Fruit fly (Drosophila melanogaster): ENCODE measurements around the gene spi.

The spi gene

dm6 chr2L:19528308-19528707 is 48.8 kb downstream of the spi start (continued):
- peak; percentile 97 for TF ChIP-seq caup (GFP tag; optimal IDR thresholded peaks at IDR 0.05; ENCODE audit: severe bottlenecking)
- TF ChIP-seq Nf-YA (GFP tag; IDR thresholded peaks at IDR 0.05): peak; percentile 87
- TF ChIP-seq Adf1 (GFP tag; IDR thresholded peaks at IDR 0.05): peak; percentile 90
- peak; percentile 71 for TF ChIP-seq CG6654 (GFP tag; optimal IDR thresholded peaks at IDR 0.05)
- peak; percentile 89 for TF ChIP-seq Hr3 (GFP tag; optimal IDR thresholded peaks at IDR 0.05)
- TF ChIP-seq pros (GFP tag; optimal IDR thresholded peaks at IDR 0.05): no peak
- TF ChIP-seq Xrp1 (GFP tag; IDR thresholded peaks at IDR 0.05): peak; percentile 92
- peak; percentile 91 to 93 for TF ChIP-seq Pdp1 (GFP tag; optimal IDR thresholded peaks at IDR 0.05)
- peak; percentile 94 for TF ChIP-seq Max (GFP tag; optimal IDR thresholded peaks at IDR 0.05)
- TF ChIP-seq nmo (GFP tag; optimal IDR thresholded peaks at IDR 0.05): peak; percentile 91
- TF ChIP-seq Stat92E (GFP tag; optimal IDR thresholded peaks at IDR 0.05): no peak
- TF ChIP-seq CG9609 (GFP tag; optimal IDR thresholded peaks at IDR 0.05): peak; percentile 90
- peak; percentile 90 for TF ChIP-seq tin (GFP tag; optimal IDR thresholded peaks at IDR 0.05)
- TF ChIP-seq gro (GFP tag; optimal IDR thresholded peaks at IDR 0.05): peak; percentile 98
- peak; percentile 79 for TF ChIP-seq CG3838 (GFP tag; optimal IDR thresholded peaks at IDR 0.05)
- peak; percentile 82 for TF ChIP-seq Nf-YB (GFP tag; optimal IDR thresholded peaks at IDR 0.05)
- TF ChIP-seq gsb (GFP tag; IDR thresholded peaks at IDR 0.05): peak; percentile 97
- TF ChIP-seq CG17912 (GFP tag; optimal IDR thresholded peaks at IDR 0.05): peak; percentile 25
- TF ChIP-seq CG18619 (GFP tag; optimal IDR thresholded peaks at IDR 0.05): peak; percentile 95
- TF ChIP-seq Kr (GFP tag; optimal IDR thresholded peaks at IDR 0.05): no peak
- TF ChIP-seq Sox102F (GFP tag; optimal IDR thresholded peaks at IDR 0.05): peak; percentile 91
- peak; percentile 51 for TF ChIP-seq CG10565 (GFP tag; optimal IDR thresholded peaks at IDR 0.05)
- TF ChIP-seq Hey (tag; optimal IDR thresholded peaks at IDR 0.05): peak; percentile 81
- TF ChIP-seq CG10147 (GFP tag; optimal IDR thresholded peaks at IDR 0.05): peak; percentile 98
- peak; percentile 97 for TF ChIP-seq CG11247 (GFP tag; IDR thresholded peaks at IDR 0.05)
- TF ChIP-seq Drgx (GFP tag; IDR thresholded peaks at IDR 0.05): peak; percentile 99
- peak; percentile 58; the same call in 1 of the 2 replicates for TF ChIP-seq CG13287 (GFP tag; IDR thresholded peaks at IDR 0.05; ENCODE audit: partially characterized antibody)
- TF ChIP-seq sens (GFP tag): peak; percentile 98
- peak; percentile 96 for TF ChIP-seq C15 (GFP tag; IDR thresholded peaks at IDR 0.05)
- peak; percentile 88 for TF ChIP-seq Atf-2 (GFP tag; optimal IDR thresholded peaks at IDR 0.05)
- peak; percentile 92 for TF ChIP-seq Xbp1 (GFP tag; optimal IDR thresholded peaks at IDR 0.05)
- peak; percentile 79 for TF ChIP-seq CG18764 (GFP tag; optimal IDR thresholded peaks at IDR 0.05)
- TF ChIP-seq CG34224 (GFP tag; IDR thresholded peaks at IDR 0.05; ENCODE audit: partially characterized antibody): no peak
- peak; percentile 88 for TF ChIP-seq CG11398 (GFP tag; optimal IDR thresholded peaks at IDR 0.05)
- TF ChIP-seq Hr78 (GFP tag; optimal IDR thresholded peaks at IDR 0.05): peak in 1 of 2 experiments; percentile 50
- TF ChIP-seq Taf1 (GFP tag; IDR thresholded peaks at IDR 0.05): peak; percentile 96
- peak; percentile 85 for TF ChIP-seq run (tag; optimal IDR thresholded peaks at IDR 0.05)
- TF ChIP-seq vnd (GFP tag; IDR thresholded peaks at IDR 0.05; ENCODE audit: partially characterized antibody): no peak
- TF ChIP-seq sens-2 (GFP tag; IDR thresholded peaks at IDR 0.05): peak; percentile 78
- peak; percentile 96 for TF ChIP-seq CG7372 (GFP tag; IDR thresholded peaks at IDR 0.05)
- TF ChIP-seq CG10431 (GFP tag; optimal IDR thresholded peaks at IDR 0.05): peak; percentile 15
- no peak for TF ChIP-seq nau (GFP tag; optimal IDR thresholded peaks at IDR 0.05)
- TF ChIP-seq CG4360 (GFP tag; IDR thresholded peaks at IDR 0.05): 0 out of 2 replicates have a peak, but pooled peaks have one; percentile 31
- TF ChIP-seq Dad (GFP tag; optimal IDR thresholded peaks at IDR 0.05): peak; percentile 86
- TF ChIP-seq fd102C (GFP tag; optimal IDR thresholded peaks at IDR 0.05): peak; percentile 6
- peak; percentile 49 for TF ChIP-seq CG2202 (tag; optimal IDR thresholded peaks at IDR 0.05)
- peak; percentile 39 for TF ChIP-seq CG30020 (tag; optimal IDR thresholded peaks at IDR 0.05)
- no peak for TF ChIP-seq CG14860 (GFP tag; IDR thresholded peaks at IDR 0.05; ENCODE audit: partially characterized antibody)
- TF ChIP-seq bigmax (GFP tag; optimal IDR thresholded peaks at IDR 0.05): peak; percentile 62
- peak; percentile 70 for TF ChIP-seq Neu2 (GFP tag; optimal IDR thresholded peaks at IDR 0.05; ENCODE audit: borderline replicate concordance)
